Fruit fly (Drosophila melanogaster): ENCODE data around the gene CG6454.

Gene CG6454

DNA sequence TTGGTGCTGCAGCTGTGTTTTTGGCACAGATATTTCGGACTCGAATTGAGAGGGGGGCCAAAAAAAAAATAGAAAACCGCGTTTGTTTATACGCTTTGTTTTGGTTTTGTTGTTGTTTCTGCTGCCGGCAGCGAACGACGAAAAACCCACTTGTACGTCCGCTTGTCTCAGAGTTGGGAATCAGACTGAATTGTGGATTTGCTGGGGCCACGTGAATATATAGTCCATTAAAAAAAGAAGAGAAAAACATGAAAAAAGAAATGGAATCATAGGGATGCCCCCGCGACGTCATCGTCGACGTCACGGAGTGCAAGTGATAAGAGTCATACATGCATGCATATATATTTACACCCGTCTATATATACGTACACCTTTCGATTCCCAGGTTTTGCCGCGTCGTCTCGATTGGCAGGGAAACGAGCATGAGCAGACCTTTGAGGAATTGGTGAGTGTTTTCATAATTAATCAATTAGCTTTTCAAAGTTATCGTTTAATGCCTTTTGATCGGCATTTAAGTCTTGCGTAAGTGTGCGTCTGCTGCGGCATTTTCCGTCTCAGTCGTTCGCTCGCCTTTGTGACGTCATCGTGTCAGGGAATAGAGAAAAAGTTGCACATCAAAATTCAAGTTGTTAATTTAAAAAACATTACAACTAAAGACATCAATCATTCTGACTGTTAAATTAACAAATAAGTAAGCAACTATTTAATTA is 29.2 kb upstream of the CG6454 start:
- TF ChIP-seq CG8301 (tag; optimal IDR thresholded peaks at IDR 0.05) (no peak), gl (tag; optimal IDR thresholded peaks at IDR 0.05) (peak; percentile 39), Snoo (tag; optimal IDR thresholded peaks at IDR 0.05) (no peak), EcR (GFP tag; optimal IDR thresholded peaks at IDR 0.05) (peak; percentile 71), CG10348 (GFP tag; IDR thresholded peaks at IDR 0.05) (no peak), CG12605 (GFP tag; IDR thresholded peaks at IDR 0.05) (peak; percentile 32; the same call in 1 of the 2 replicates), Ets98B (GFP tag; IDR thresholded peaks at IDR 0.05) (0 out of 2 replicates have a peak, but pooled peaks have one; percentile 6), CG32121 (GFP tag; IDR thresholded peaks at IDR 0.05) (no peak), CG4496 (GFP tag; IDR thresholded peaks at IDR 0.05) (0 out of 3 replicates have a peak, but pooled peaks have one; percentile 15), CG15710 (tag; optimal IDR thresholded peaks at IDR 0.05) (peak; percentile 9)

DNA sequence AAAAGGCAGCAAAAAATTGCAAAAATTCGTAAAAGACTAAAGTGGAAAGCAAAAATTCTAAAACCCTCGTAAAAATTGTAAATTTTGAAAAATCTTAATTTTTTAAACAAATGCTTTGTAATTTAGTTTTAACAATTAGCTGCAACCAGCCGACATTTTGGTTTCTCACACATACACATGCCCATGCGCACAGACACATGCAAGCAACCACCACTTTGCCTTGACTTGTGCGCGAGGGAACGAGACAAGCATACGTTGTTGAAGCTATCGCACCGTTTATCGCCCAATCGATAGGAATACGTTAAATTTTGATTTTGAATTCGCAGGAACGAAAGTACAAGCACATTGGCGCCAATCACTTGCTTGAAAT is 28.7 kb upstream of the CG6454 start:
- TF ChIP-seq Ets98B (GFP tag; IDR thresholded peaks at IDR 0.05), result peak; percentile 12; the same call in 1 of the 2 replicates
- no peak for TF ChIP-seq CG34367 (tag; optimal IDR thresholded peaks at IDR 0.05)

DNA sequence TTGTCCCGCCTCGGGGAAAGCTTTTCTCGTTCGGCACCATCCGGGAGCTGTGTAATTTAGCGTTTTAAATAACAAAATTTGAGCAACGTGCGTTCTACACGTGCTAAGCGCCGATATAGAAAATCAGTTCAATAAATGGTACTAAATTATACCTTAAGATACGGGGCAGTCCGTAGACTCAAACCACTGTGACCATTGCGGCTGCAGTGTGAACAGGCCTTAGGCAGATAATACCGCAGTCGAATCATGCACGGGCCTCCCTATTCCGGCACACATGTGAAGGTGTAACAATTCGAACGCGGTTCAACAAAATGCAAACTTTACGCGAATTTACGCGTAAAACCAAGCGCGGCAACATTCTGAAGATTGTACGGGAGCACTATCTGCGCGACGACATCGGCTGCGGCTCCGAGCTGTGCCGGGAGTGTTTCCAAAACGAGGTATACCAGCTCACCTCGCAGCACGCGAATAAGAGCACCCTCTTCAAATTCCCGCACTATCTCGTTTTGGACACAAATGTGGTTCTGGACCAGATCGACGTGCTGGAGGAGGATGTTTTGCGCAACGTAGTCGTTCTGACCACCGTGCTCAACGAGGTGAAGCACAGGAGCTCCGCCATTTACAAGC is 15.7 kb upstream of the CG6454 start, which contains the start of the genes Rrp5 and Dis3:
Rrp5 (minus strand) TSS at position 135 of the 627 bp plus-strand sequence.
Dis3 (plus strand) TSS at position 252 of the 627 bp plus-strand sequence.
- TF ChIP-seq D1 (tag; optimal IDR thresholded peaks at IDR 0.05), result no peak
- no peak for TF ChIP-seq CG12605 (GFP tag; IDR thresholded peaks at IDR 0.05)
- no peak for TF ChIP-seq CG15710 (tag; optimal IDR thresholded peaks at IDR 0.05)
- peak; percentile 35; the same call in 1 of the 3 replicates for TF ChIP-seq CG4496 (GFP tag; IDR thresholded peaks at IDR 0.05)
- no peak for TF ChIP-seq gl (tag; optimal IDR thresholded peaks at IDR 0.05)
- TF ChIP-seq Pif1A (GFP tag; optimal IDR thresholded peaks at IDR 0.05), result no peak
- TF ChIP-seq rn (GFP tag; IDR thresholded peaks at IDR 0.05), result no peak
- no peak for TF ChIP-seq Pif1B (GFP tag; optimal IDR thresholded peaks at IDR 0.05)
- no peak for TF ChIP-seq CG13204 (GFP tag; optimal IDR thresholded peaks at IDR 0.05)
- peak; percentile 41; the same call in 1 of the 3 replicates for TF ChIP-seq fd96Ca (GFP tag; IDR thresholded peaks at IDR 0.05)
- TF ChIP-seq CG9948 (tag; optimal IDR thresholded peaks at IDR 0.05), result no peak
- no peak for TF ChIP-seq CG17806 (tag; optimal IDR thresholded peaks at IDR 0.05)
- no peak for TF ChIP-seq CG8301 (tag; optimal IDR thresholded peaks at IDR 0.05)
- TF ChIP-seq Ets98B (GFP tag; IDR thresholded peaks at IDR 0.05), result no peak
- no peak for TF ChIP-seq CG34367 (tag; optimal IDR thresholded peaks at IDR 0.05)
- no peak for TF ChIP-seq Snoo (tag; optimal IDR thresholded peaks at IDR 0.05)

DNA sequence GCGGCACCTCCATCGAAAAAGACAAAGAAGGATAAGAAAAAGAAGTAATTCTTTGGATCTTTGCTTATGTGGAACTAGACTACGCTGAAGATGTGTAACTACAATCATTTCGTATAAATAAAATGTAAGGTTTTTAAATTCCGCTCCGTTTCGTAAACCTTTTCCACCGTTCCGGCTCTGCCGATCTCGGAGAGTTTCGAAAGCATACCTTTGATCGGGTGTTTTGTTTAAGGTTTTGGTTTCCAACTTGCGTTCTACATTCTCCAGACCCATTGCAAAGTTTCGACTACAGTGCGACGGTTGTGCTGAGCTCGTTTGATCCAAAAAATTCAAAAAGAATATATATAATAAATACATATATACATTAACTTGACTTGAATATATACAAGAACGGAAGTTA is 12.4 kb upstream of the CG6454 start, which contains the start of gene CG6432:
CG6432 (plus strand) TSS at position 301 of the 400 bp plus-strand sequence.
- TF ChIP-seq CG14655 (GFP tag; optimal IDR thresholded peaks at IDR 0.05) (no peak), D1 (tag; optimal IDR thresholded peaks at IDR 0.05) (no peak), CG34367 (tag; optimal IDR thresholded peaks at IDR 0.05) (no peak), rn (GFP tag; IDR thresholded peaks at IDR 0.05) (no peak), CG9948 (tag; optimal IDR thresholded peaks at IDR 0.05) (no peak), CG15710 (tag; optimal IDR thresholded peaks at IDR 0.05) (no peak), CG4496 (GFP tag; IDR thresholded peaks at IDR 0.05) (no peak), CG17806 (tag; optimal IDR thresholded peaks at IDR 0.05) (no peak), fd96Ca (GFP tag; IDR thresholded peaks at IDR 0.05) (no peak), CG8301 (tag; optimal IDR thresholded peaks at IDR 0.05) (no peak), CG12605 (GFP tag; IDR thresholded peaks at IDR 0.05) (no peak), CG8159 (tag; optimal IDR thresholded peaks at IDR 0.05) (no peak), Pif1A (GFP tag; optimal IDR thresholded peaks at IDR 0.05) (no peak), Ets98B (GFP tag; IDR thresholded peaks at IDR 0.05) (no peak)

DNA sequence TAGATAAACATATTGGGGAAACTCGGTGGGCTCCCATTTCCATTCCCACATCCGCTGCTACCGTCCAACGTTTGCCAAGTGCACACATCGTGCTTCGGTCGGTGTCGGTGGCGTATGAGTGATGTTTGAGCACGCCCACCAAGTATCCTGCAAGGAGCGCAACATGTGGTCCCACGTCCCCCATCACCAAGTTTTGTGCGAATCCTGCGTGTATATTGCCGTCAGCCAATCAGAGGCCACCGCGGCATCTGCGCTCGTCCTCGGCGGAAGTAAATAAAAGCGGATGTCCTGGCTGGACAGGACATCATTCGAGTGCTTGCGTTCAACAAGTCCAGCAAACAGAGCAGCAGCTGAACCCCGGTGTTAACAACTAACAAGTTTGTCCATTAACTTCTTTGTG is 7.7 kb upstream of the CG6454 start, which contains the start of gene Ms:
Ms (plus strand) TSS at position 301 of the 400 bp plus-strand sequence.
- TF ChIP-seq CG12605 (GFP tag; IDR thresholded peaks at IDR 0.05) (peak; percentile 37; the same call in 1 of the 2 replicates), CG4496 (GFP tag; IDR thresholded peaks at IDR 0.05) (no peak), CG32121 (GFP tag; IDR thresholded peaks at IDR 0.05) (no peak)

DNA sequence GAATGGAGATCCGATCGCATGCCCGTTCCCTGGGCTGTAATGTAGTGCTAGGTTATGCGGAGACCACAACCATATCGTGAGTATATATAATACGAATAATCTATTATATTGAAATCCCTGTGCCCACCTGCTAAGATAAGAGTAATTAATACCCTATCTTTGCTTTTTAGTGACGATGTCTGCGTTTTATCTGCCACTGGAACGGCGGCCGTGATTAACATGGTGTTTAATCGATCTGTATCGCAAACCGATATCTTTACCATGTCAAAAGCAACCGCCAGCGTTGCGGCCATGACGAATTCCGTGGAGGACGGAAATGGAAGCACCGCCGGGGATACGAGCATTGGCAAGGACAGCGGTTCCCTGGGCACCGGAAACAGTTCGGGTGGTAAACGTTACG is 4.5 kb downstream of the CG6454 start:
- TF ChIP-seq EcR (GFP tag; optimal IDR thresholded peaks at IDR 0.05) (no peak), fd96Ca (GFP tag; IDR thresholded peaks at IDR 0.05) (no peak), D1 (tag; optimal IDR thresholded peaks at IDR 0.05) (no peak), CG34367 (tag; optimal IDR thresholded peaks at IDR 0.05) (no peak), CG14655 (GFP tag; optimal IDR thresholded peaks at IDR 0.05) (no peak), CG4496 (GFP tag; IDR thresholded peaks at IDR 0.05) (no peak), gl (tag; optimal IDR thresholded peaks at IDR 0.05) (no peak), Ets98B (GFP tag; IDR thresholded peaks at IDR 0.05) (no peak), CG13204 (GFP tag; optimal IDR thresholded peaks at IDR 0.05) (no peak)
